Fruit fly (Drosophila melanogaster) whole organism: ENCODE data around the gene Sap-r.

ENCODE experiments used
- CG8478 ChIP-seq: fragments of >200 bp; optimal IDR thresholded peaks from 2 replicates; lab custom pipeline; 2018; ENCODE audit warnings: inconsistent platforms
- Dll ChIP-seq: fragments of >200 bp; optimal IDR thresholded peaks from 2 replicates; lab custom pipeline; 2017
- pan ChIP-seq: fragments of >200 bp; optimal IDR thresholded peaks from 2 replicates; lab custom pipeline; 2017
- psq ChIP-seq: fragments of >200 bp; optimal IDR thresholded peaks from 2 replicates; lab custom pipeline; 2017
- usp ChIP-seq: fragments of >200 bp; optimal IDR thresholded peaks from 2 replicates; lab custom pipeline; 2017; ENCODE audit warnings: missing biosample characterization, missing genetic modification characterization, mixed read lengths

dm6 chr3R:30933894-30934434, 45.1 kb upstream of the Sap-r start:
- no peak for TF ChIP-seq pan (lab: Kevin White, UChicago)
- no peak for TF ChIP-seq CG8478 (lab: Kevin White, UChicago)
- TF ChIP-seq psq, result no peak
- no peak for TF ChIP-seq Dll (lab: Kevin White, UChicago)
- TF ChIP-seq usp, result no peak
